Fruit fly (Drosophila melanogaster) whole organism, embryonic: ENCODE results near the gene isoQC.

Source experiments
- Antp ChIP-seq: fragments of 200-800 bp; sonication (Bioruptor generic); optimal IDR thresholded peaks from 3 replicates; lab custom pipeline; 2016; ENCODE audit warnings: missing biosample characterization, missing genetic modification characterization
- Asciz ChIP-seq: fragments of 200-800 bp; sonication (Bioruptor generic); optimal IDR thresholded peaks from 2 replicates; lab custom pipeline; 2017; ENCODE audit warnings: missing biosample characterization, mild to moderate bottlenecking, missing genetic modification characterization, missing genetic modification reagents
- Blimp-1 ChIP-seq: fragments of 200-800 bp; sonication (Bioruptor generic); optimal IDR thresholded peaks from 3 replicates; lab custom pipeline; 2018; ENCODE audit warnings: missing biosample characterization, missing genetic modification characterization, mild to moderate bottlenecking, moderate library complexity, missing genetic modification reagents
- Bteb2 ChIP-seq: fragments of 200-800 bp; sonication (Bioruptor generic); optimal IDR thresholded peaks from 2 replicates; lab custom pipeline; 2016; ENCODE audit warnings: missing biosample characterization, missing genetic modification characterization
- CG1024 ChIP-seq: fragments of 200-800 bp; sonication (Bioruptor generic); IDR thresholded peaks from 2 replicates; pipeline ENCODE4 v1.3.6; 2022; ENCODE audit warnings: missing biosample characterization, missing genetic modification characterization
- CG11398 ChIP-seq: fragments of 200-800 bp; sonication (Bioruptor generic); optimal IDR thresholded peaks from 2 replicates; lab custom pipeline; 2016; ENCODE audit warnings: missing biosample characterization, missing genetic modification characterization
- CG13894 ChIP-seq: fragments of 200-800 bp; sonication (Bioruptor generic); optimal IDR thresholded peaks from 3 replicates; lab custom pipeline; 2018; ENCODE audit warnings: missing biosample characterization, mild to moderate bottlenecking, missing genetic modification characterization, moderate library complexity
- CG14710 ChIP-seq: fragments of 200-800 bp; sonication (Bioruptor generic); optimal IDR thresholded peaks from 3 replicates; lab custom pipeline; 2019; ENCODE audit warnings: missing biosample characterization, mild to moderate bottlenecking, missing genetic modification characterization, moderate library complexity
- CG15601 ChIP-seq: fragments of 200-800 bp; sonication (Bioruptor generic); optimal IDR thresholded peaks from 3 replicates; lab custom pipeline; 2019; ENCODE audit warnings: missing biosample characterization, mild to moderate bottlenecking, missing genetic modification characterization, moderate library complexity
- CG16815 ChIP-seq: fragments of 200-800 bp; sonication (Bioruptor generic); optimal IDR thresholded peaks from 3 replicates; lab custom pipeline; 2017; ENCODE audit warnings: missing biosample characterization, mild to moderate bottlenecking, missing genetic modification characterization
- CG17385 ChIP-seq: fragments of 200-800 bp; sonication (Bioruptor generic); optimal IDR thresholded peaks from 3 replicates; lab custom pipeline; 2018; ENCODE audit warnings: missing biosample characterization, mild to moderate bottlenecking, missing genetic modification characterization
- CG17612 ChIP-seq: fragments of 200-800 bp; sonication (Bioruptor generic); IDR thresholded peaks from 2 replicates; pipeline ENCODE4 v1.3.6; 2022; ENCODE audit warnings: missing biosample characterization, missing genetic modification characterization
- CG2129 ChIP-seq: fragments of 200-800 bp; sonication (Bioruptor generic); IDR thresholded peaks from 2 replicates; pipeline ENCODE4 v1.3.6; 2022; ENCODE audit warnings: missing biosample characterization, missing genetic modification characterization; ENCODE audit not compliant: partially characterized antibody
- CG2199 ChIP-seq: fragments of 200-800 bp; sonication (Bioruptor generic); IDR thresholded peaks from 3 replicates; pipeline ENCODE4 v1.3.6; 2022; ENCODE audit warnings: missing biosample characterization, missing genetic modification characterization
- CG34224 ChIP-seq: fragments of 200-800 bp; sonication (Bioruptor generic); IDR thresholded peaks from 3 replicates; pipeline ENCODE4 v1.3.6; 2022; ENCODE audit warnings: missing biosample characterization, missing genetic modification characterization; ENCODE audit not compliant: partially characterized antibody
- CG3847 ChIP-seq: fragments of 200-800 bp; sonication (Bioruptor generic); IDR thresholded peaks from 2 replicates; pipeline ENCODE4 v1.3.6; 2022; ENCODE audit warnings: missing biosample characterization, missing genetic modification characterization
- CG5245 ChIP-seq: fragments of 200-800 bp; sonication (Bioruptor generic); optimal IDR thresholded peaks from 3 replicates; lab custom pipeline; 2016; ENCODE audit warnings: missing biosample characterization, missing genetic modification characterization
- CG6654 ChIP-seq: fragments of 200-800 bp; sonication (Bioruptor generic); optimal IDR thresholded peaks from 2 replicates; lab custom pipeline; 2017; ENCODE audit warnings: missing biosample characterization, mild to moderate bottlenecking, missing genetic modification characterization
- CG6689 ChIP-seq: fragments of 200-800 bp; sonication (Bioruptor generic); IDR thresholded peaks from 2 replicates; pipeline ENCODE4 v1.3.6; 2022; ENCODE audit warnings: missing biosample characterization, missing genetic modification characterization
- CG7556 ChIP-seq: fragments of 200-800 bp; sonication (Bioruptor generic); optimal IDR thresholded peaks from 2 replicates; lab custom pipeline; 2017; ENCODE audit warnings: missing biosample characterization, mild to moderate bottlenecking, missing genetic modification characterization
- CG7839 ChIP-seq: fragments of 200-800 bp; sonication (Bioruptor generic); optimal IDR thresholded peaks from 3 replicates; lab custom pipeline; 2018; ENCODE audit warnings: missing biosample characterization, mild to moderate bottlenecking, missing genetic modification characterization, moderate library complexity
- CkIIα-i1 ChIP-seq: fragments of 200-800 bp; sonication (Bioruptor generic); IDR thresholded peaks from 2 replicates; pipeline ENCODE4 v1.3.6; 2022; ENCODE audit warnings: missing biosample characterization, missing genetic modification characterization
- Dp ChIP-seq: fragments of 200-800 bp; sonication (Bioruptor generic); optimal IDR thresholded peaks from 2 replicates; lab custom pipeline; 2018; ENCODE audit warnings: missing biosample characterization, mild to moderate bottlenecking, missing genetic modification characterization, moderate library complexity
- Eip74EF ChIP-seq, 2 experiments: fragments of 200-800 bp in 1 of 2; fragments of >200 bp in 1 of 2; sonication (Bioruptor generic) in 1 of 2; optimal IDR thresholded peaks; 2 replicates each; lab custom pipeline; 2017 to 2019; ENCODE audit warnings: missing biosample characterization in 2 of 2, missing genetic modification characterization in 2 of 2, mild to moderate bottlenecking in 1 of 2, moderate library complexity in 1 of 2
- Ets65A ChIP-seq: fragments of 200-800 bp; sonication (Bioruptor generic); peaks from one replicate; lab custom pipeline; 2016; ENCODE audit warnings: missing biosample characterization, missing genetic modification characterization
- MTF-1 ChIP-seq: fragments of 200-800 bp; sonication (Bioruptor generic); optimal IDR thresholded peaks from 2 replicates; lab custom pipeline; 2018; ENCODE audit warnings: missing biosample characterization, mild to moderate bottlenecking, missing genetic modification characterization, borderline replicate concordance
- Max ChIP-seq: fragments of 200-800 bp; sonication (Bioruptor generic); optimal IDR thresholded peaks from 2 replicates; lab custom pipeline; 2016; ENCODE audit warnings: missing biosample characterization, mild to moderate bottlenecking, missing genetic modification characterization
- Med ChIP-seq: fragments of 200-800 bp; sonication (Bioruptor generic); peaks from one replicate; lab custom pipeline; 2016; ENCODE audit warnings: missing biosample characterization, missing genetic modification characterization, mild to moderate bottlenecking, inconsistent platforms, moderate library complexity
- Mrtf ChIP-seq: fragments of 200-800 bp; sonication (Bioruptor generic); IDR thresholded peaks from 3 replicates; pipeline ENCODE4 v1.3.6; 2022; ENCODE audit warnings: missing biosample characterization, missing genetic modification characterization
- Usf ChIP-seq: fragments of 200-800 bp; sonication (Bioruptor generic); optimal IDR thresholded peaks from 2 replicates; lab custom pipeline; 2017; ENCODE audit warnings: missing genotype, missing biosample characterization, missing genetic modification characterization
- bcd ChIP-seq: fragments of 200-800 bp; sonication (Bioruptor generic); optimal IDR thresholded peaks from 2 replicates; lab custom pipeline; 2017; ENCODE audit warnings: missing biosample characterization, mild to moderate bottlenecking, missing genetic modification characterization
- dimm ChIP-seq: fragments of 200-800 bp; sonication (Bioruptor generic); IDR thresholded peaks from 2 replicates; pipeline ENCODE4 v1.3.6; 2022; ENCODE audit warnings: missing biosample characterization, missing genetic modification characterization
- ewg ChIP-seq: fragments of 200-800 bp; sonication (Bioruptor generic); optimal IDR thresholded peaks from 3 replicates; lab custom pipeline; 2017; ENCODE audit warnings: mild to moderate bottlenecking, missing biosample characterization, missing genetic modification reagents, missing genetic modification characterization
- exex ChIP-seq: fragments of 200-800 bp; sonication (Bioruptor generic); optimal IDR thresholded peaks from 4 replicates; lab custom pipeline; 2018; ENCODE audit warnings: missing biosample characterization, mild to moderate bottlenecking, missing genetic modification characterization, moderate library complexity
- grn ChIP-seq: fragments of 200-800 bp; sonication (Bioruptor generic); optimal IDR thresholded peaks from 3 replicates; lab custom pipeline; 2017; ENCODE audit warnings: missing biosample characterization, missing genetic modification characterization
- lov ChIP-seq, 2 experiments: fragments of 200-800 bp in 1 of 2; fragments of >200 bp in 1 of 2; sonication (Bioruptor generic) in 1 of 2; IDR thresholded peaks in 1 of 2; optimal IDR thresholded peaks in 1 of 2; 2 replicates in 1 of 2; 3 replicates in 1 of 2; pipeline versions ENCODE4 v1.3.6 to Lab custom; 2017 to 2022; ENCODE audit warnings: missing biosample characterization in 1 of 2, missing genetic modification characterization in 1 of 2
- luna ChIP-seq: fragments of 200-800 bp; sonication (Bioruptor generic); optimal IDR thresholded peaks from 2 replicates; lab custom pipeline; 2016; ENCODE audit warnings: missing biosample characterization, missing genetic modification characterization
- nom ChIP-seq: fragments of 200-800 bp; sonication (Bioruptor generic); optimal IDR thresholded peaks from 2 replicates; lab custom pipeline; 2017; ENCODE audit warnings: missing biosample characterization, missing genetic modification characterization, mild to moderate bottlenecking, moderate library complexity, missing genetic modification reagents
- org-1 ChIP-seq: fragments of 200-800 bp; sonication (Bioruptor generic); optimal IDR thresholded peaks from 2 replicates; lab custom pipeline; 2017; ENCODE audit warnings: missing biosample characterization, missing genetic modification characterization
- pita ChIP-seq: fragments of 200-800 bp; sonication (Bioruptor generic); optimal IDR thresholded peaks from 2 replicates; lab custom pipeline; 2017; ENCODE audit warnings: missing biosample characterization, mild to moderate bottlenecking, missing genetic modification characterization
- sc ChIP-seq, 3 experiments: fragments of >200 bp in 2 of 3; fragments of 200-800 bp in 1 of 3; sonication (Bioruptor generic) in 1 of 3; optimal IDR thresholded peaks; 2 replicates in 2 of 3; 3 replicates in 1 of 3; lab custom pipeline; 2017; ENCODE audit warnings: mild to moderate bottlenecking in 1 of 3, missing biosample characterization in 1 of 3, missing genetic modification characterization in 1 of 3, missing genetic modification reagents in 1 of 3
- sens ChIP-seq: fragments of 200-800 bp; sonication (Bioruptor generic); peaks from one replicate; lab custom pipeline; 2016; ENCODE audit warnings: missing biosample characterization, missing genetic modification characterization
- slou ChIP-seq: fragments of 200-800 bp; sonication (Bioruptor generic); optimal IDR thresholded peaks from 3 replicates; lab custom pipeline; 2016; ENCODE audit warnings: missing biosample characterization, missing genetic modification characterization
- sna ChIP-seq: fragments of 200-800 bp; sonication (Bioruptor generic); IDR thresholded peaks from 2 replicates; pipeline ENCODE4 v1.3.6; 2022; ENCODE audit warnings: missing biosample characterization, missing genetic modification characterization; ENCODE audit not compliant: partially characterized antibody
- stwl ChIP-seq: fragments of 200-800 bp; sonication (Bioruptor generic); optimal IDR thresholded peaks from 3 replicates; lab custom pipeline; 2018; ENCODE audit warnings: missing biosample characterization, mild to moderate bottlenecking, missing genetic modification characterization, moderate library complexity
- trh ChIP-seq: fragments of 200-800 bp; sonication (Bioruptor generic); optimal IDR thresholded peaks from 2 replicates; lab custom pipeline; 2016; ENCODE audit warnings: missing biosample characterization, missing genetic modification characterization
- wdn ChIP-seq: fragments of 200-800 bp; sonication (Bioruptor generic); IDR thresholded peaks from 2 replicates; pipeline ENCODE4 v1.3.6; 2022; ENCODE audit warnings: missing biosample characterization, missing genetic modification characterization
- yki ChIP-seq: fragments of >200 bp; optimal IDR thresholded peaks from 3 replicates; lab custom pipeline; 2018

The isoQC gene

DNA sequence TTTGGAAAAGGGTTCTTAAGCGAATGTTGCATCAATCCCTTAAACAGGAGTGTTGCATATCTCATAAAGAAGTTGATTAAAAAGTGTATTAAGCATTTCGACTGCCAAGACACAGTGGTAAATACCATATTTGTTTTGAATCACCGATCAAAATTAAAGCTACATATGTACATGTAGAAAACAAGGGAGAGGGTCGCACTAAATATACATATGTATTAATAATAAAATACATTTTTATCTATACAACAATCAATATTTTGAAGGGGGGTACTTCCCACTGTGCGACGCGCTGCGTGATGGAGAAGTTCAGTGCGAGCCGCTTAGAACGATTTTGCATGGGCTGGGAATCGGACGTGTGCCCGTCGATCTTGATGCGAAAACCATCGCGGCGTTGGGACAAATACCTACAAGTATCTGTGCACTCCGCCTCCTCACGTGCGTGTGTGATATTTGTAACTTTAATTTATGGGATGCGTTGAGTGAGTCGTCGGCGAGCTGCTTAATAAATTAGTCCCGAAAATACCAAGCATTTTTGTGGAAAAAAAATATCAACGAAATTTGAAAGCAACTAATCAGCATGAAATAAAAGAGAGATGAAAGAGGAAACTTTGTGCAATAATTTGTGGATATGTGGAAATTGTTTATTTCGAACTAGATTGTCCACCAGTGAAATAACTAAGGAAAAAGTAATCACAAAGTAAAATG lies 29.3 kb upstream of the isoQC start (continued):
- TF ChIP-seq bcd (GFP tag; lab: Kevin White, UChicago) (peak; percentile 85), CG2199 (GFP tag; lab: Robert Waterston, UW) (peak; percentile 95), CG14710 (tag; lab: Kevin White, UChicago) (peak; percentile 70), Ets65A (GFP tag; lab: Kevin White, UChicago) (peak; percentile 83), CG17612 (GFP tag; lab: Robert Waterston, UW) (peak; percentile 74), Max (GFP tag; lab: Kevin White, UChicago) (peak; percentile 85), Usf (peak; percentile 54), nom (peak; percentile 33), Antp (GFP tag; lab: Kevin White, UChicago) (peak; percentile 5), CG6689 (peak; percentile 91), Dp (GFP tag; lab: Kevin White, UChicago) (no peak), CG11398 (no peak), Med (peak; percentile 86), ewg (GFP tag; lab: Kevin White, UChicago) (peak; percentile 70), CG5245 (GFP tag; lab: Kevin White, UChicago) (peak; percentile 80), CG1024 (GFP tag; lab: Robert Waterston, UW) (peak; percentile 89), CkIIα-i1 (GFP tag; lab: Robert Waterston, UW) (0 out of 2 replicates have a peak, but pooled peaks have one; percentile 23), CG34224 (GFP tag; lab: Robert Waterston, UW) (no peak), dimm (GFP tag; lab: Robert Waterston, UW) (peak; percentile 66; the same call in 1 of the 2 replicates), wdn (GFP tag; lab: Robert Waterston, UW) (peak; percentile 81), grn (GFP tag; lab: Kevin White, UChicago) (peak; percentile 23), CG13894 (tag; lab: Kevin White, UChicago) (peak; percentile 30), CG17385 (GFP tag; lab: Kevin White, UChicago) (peak; percentile 83), Mrtf (GFP tag; lab: Robert Waterston, UW) (peak; percentile 84), Bteb2 (GFP tag; lab: Kevin White, UChicago) (peak; percentile 29), yki (no peak), Asciz (GFP tag; lab: Kevin White, UChicago) (peak; percentile 83), org-1 (GFP tag; lab: Kevin White, UChicago) (peak; percentile 74), Blimp-1 (GFP tag; lab: Kevin White, UChicago) (peak; percentile 85), CG6654 (GFP tag; lab: Kevin White, UChicago) (peak; percentile 67), sna (GFP tag; lab: Robert Waterston, UW) (no peak), luna (GFP tag; lab: Kevin White, UChicago) (no peak), CG16815 (peak; percentile 79), sens (peak; percentile 94), CG2129 (no peak), lov (optimal IDR thresholded peaks at IDR 0.05; lab: Kevin White, UChicago) (no peak), lov (GFP tag; IDR thresholded peaks at IDR 0.05; lab: Robert Waterston, UW) (peak; percentile 89), CG7839 (tag; lab: Kevin White, UChicago) (peak; percentile 90), pita (GFP tag; lab: Kevin White, UChicago) (no peak), trh (peak; percentile 78), Eip74EF (GFP tag; optimal IDR thresholded peaks at IDR 0.05; lab: Kevin White, UChicago) (peak in 1 of 2 experiments; percentile 78), CG3847 (GFP tag; lab: Robert Waterston, UW) (peak; percentile 78), exex (peak; percentile 17), MTF-1 (GFP tag; lab: Kevin White, UChicago) (peak; percentile 75), sc (optimal IDR thresholded peaks at IDR 0.05; lab: Kevin White, UChicago) (no peak), sc (GFP tag; optimal IDR thresholded peaks at IDR 0.05; lab: Kevin White, UChicago) (peak; percentile 68), CG15601 (tag; lab: Kevin White, UChicago) (peak; percentile 62), CG7556 (peak; percentile 85), stwl (tag; lab: Kevin White, UChicago) (no peak), slou (peak; percentile 47)
